Worm (Caenorhabditis elegans): Measurements from ENCODE around the gene spv-1.

Gene spv-1

DNA sequence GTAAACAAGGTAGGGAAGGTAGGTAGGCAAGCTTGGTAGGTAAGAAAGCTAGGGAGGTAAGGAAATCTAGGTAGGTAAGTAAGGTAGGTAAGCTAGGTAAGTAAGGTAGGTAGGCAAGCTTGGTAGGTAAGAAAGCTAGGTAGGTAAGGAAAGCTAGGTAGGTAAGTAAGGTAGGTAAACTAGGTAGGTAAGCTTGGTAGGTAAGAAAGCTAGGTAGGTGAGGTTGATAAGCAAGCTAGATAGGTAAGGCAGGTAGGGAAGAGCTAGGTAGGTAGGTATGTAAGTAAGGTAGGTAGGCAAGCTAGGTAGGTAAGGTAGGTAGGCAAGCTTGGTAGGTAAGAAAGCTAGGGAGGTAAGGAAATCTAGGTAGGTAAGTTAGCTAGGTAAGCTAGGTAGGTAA, 45.3 kb downstream of the spv-1 start:
- TF ChIP-seq sea-1 (GFP tag; conservative IDR thresholded peaks at IDR 0.05): 0 out of 2 replicates have a peak, but pooled peaks have one; percentile 43
- peak; percentile 64 for TF ChIP-seq tbx-11 (GFP tag; IDR thresholded peaks at IDR 0.05)

ce11 chrII:7880373-7880862, 48.1 kb downstream of the spv-1 start, which contains the start of gene perm-1:
TSS of gene perm-1 (plus strand) at chrII:7880812.
- TF ChIP-seq pes-1 (GFP tag; IDR thresholded peaks at IDR 0.05): no peak

DNA sequence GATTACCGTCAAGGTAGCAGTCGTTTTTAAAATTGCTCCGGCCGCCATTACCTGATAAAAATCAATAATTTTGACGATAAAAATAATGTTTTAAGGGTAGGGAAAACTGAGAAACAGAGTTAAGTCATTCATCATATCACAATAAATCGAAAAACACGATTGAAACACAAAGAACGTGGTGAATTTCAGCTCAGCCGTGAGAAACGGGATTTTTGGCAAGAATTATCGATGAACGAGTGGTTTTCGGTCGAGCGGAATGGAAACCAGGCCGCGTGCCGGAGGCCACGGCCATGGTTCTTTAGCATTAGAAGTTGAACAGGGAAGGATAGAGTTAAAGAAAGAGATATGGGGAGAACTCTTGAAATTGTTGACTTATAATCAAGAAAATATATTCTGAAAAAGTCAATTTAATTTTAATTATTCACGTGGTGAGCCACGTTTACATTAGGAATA, 49.2 kb downstream of the spv-1 start, which contains the start of the genes vha-4 and T01H3.5:
TSS of gene vha-4 (minus strand) at position 51 of the 453 bp plus-strand sequence.
TSS of gene T01H3.5 (plus strand) at position 351 of the 453 bp plus-strand sequence.
- TF ChIP-seq ets-7 (tag; optimal IDR thresholded peaks at IDR 0.05) (no peak), tra-4 (tag; optimal IDR thresholded peaks at IDR 0.05) (no peak), sea-1 (GFP tag; conservative IDR thresholded peaks at IDR 0.05) (no peak), F13C5.2 (tag; optimal IDR thresholded peaks at IDR 0.05) (no peak), B0310.2 (tag; optimal IDR thresholded peaks at IDR 0.05) (no peak), tbx-11 (GFP tag; IDR thresholded peaks at IDR 0.05) (no peak), hmg-4 (GFP tag; optimal IDR thresholded peaks at IDR 0.05) (no peak), pes-1 (GFP tag; IDR thresholded peaks at IDR 0.05) (no peak), scrt-1 (GFP tag; IDR thresholded peaks at IDR 0.05) (no peak), ceh-13 (GFP tag; optimal IDR thresholded peaks at IDR 0.05) (no peak), tbx-37 (GFP tag; conservative IDR thresholded peaks at IDR 0.05) (no peak), aly-1 (tag; optimal IDR thresholded peaks at IDR 0.05) (no peak), ama-1 (optimal IDR thresholded peaks at IDR 0.05) (no peak)

DNA sequence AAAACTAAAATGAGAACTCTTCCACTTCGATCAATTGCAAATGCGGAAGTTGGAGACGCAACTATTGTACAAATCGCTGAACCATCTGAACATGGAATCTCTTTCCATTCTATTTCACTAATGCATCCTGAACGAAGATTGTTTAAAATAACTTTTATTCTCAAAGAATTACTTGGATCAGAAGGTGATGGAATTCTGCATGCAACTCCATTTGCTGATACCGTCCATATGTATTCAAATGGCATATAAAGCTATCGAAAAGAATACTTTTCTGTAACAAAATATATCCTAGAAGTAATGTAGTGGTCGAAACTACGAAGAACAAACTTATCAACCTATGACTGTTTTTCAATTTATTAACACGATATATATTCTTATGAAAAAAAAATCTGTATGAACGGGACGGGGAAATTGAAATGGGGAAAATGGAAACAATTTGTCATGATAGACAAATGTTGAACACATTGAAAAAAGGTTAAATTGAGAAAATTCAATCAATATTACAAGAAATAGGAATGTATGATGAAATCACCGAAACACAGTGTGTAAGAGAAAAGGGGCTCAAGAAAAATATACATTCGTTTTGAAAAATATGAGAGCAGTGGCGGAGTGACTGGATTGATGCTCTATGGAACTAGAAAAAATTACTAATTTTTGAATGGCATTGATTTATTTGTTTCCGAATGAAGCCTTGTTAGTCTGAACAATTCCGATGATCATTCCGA, 50.6 kb downstream of the spv-1 start, which contains the start of gene T01H3.2:
TSS of gene T01H3.2 (minus strand) at position 251 of the 725 bp plus-strand sequence.
- TF ChIP-seq ama-1 (optimal IDR thresholded peaks at IDR 0.05) (no peak), B0310.2 (tag; optimal IDR thresholded peaks at IDR 0.05) (no peak), hnd-1 (tag; optimal IDR thresholded peaks at IDR 0.05) (no peak), ceh-36 (tag; optimal IDR thresholded peaks at IDR 0.05) (no peak), hmbx-1 (tag; optimal IDR thresholded peaks at IDR 0.05) (no peak), pes-1 (GFP tag; IDR thresholded peaks at IDR 0.05) (no peak), aly-1 (tag; optimal IDR thresholded peaks at IDR 0.05) (no peak), ets-7 (tag; optimal IDR thresholded peaks at IDR 0.05) (no peak), scrt-1 (GFP tag; IDR thresholded peaks at IDR 0.05) (no peak), hmg-4 (GFP tag; optimal IDR thresholded peaks at IDR 0.05) (no peak), ceh-13 (GFP tag; optimal IDR thresholded peaks at IDR 0.05) (no peak), F13C5.2 (tag; optimal IDR thresholded peaks at IDR 0.05) (no peak), flt-1 (GFP tag; IDR thresholded peaks at IDR 0.05) (no peak), tbx-11 (GFP tag; IDR thresholded peaks at IDR 0.05) (no peak), tra-4 (tag; optimal IDR thresholded peaks at IDR 0.05) (no peak), tbx-37 (GFP tag; conservative IDR thresholded peaks at IDR 0.05) (no peak), sea-1 (GFP tag; conservative IDR thresholded peaks at IDR 0.05) (no peak)

- no peak for TF ChIP-seq scrt-1 (GFP tag; IDR thresholded peaks at IDR 0.05)
- TF ChIP-seq tbx-11 (GFP tag; IDR thresholded peaks at IDR 0.05): no peak
- TF ChIP-seq hmbx-1 (tag; optimal IDR thresholded peaks at IDR 0.05): no peak
- no peak for TF ChIP-seq hnd-1 (tag; optimal IDR thresholded peaks at IDR 0.05)
- no peak for TF ChIP-seq aly-1 (tag; optimal IDR thresholded peaks at IDR 0.05)
- no peak for TF ChIP-seq ceh-13 (GFP tag; optimal IDR thresholded peaks at IDR 0.05)
- no peak for TF ChIP-seq F13C5.2 (tag; optimal IDR thresholded peaks at IDR 0.05)
- TF ChIP-seq ama-1 (optimal IDR thresholded peaks at IDR 0.05): no peak
- TF ChIP-seq sea-1 (GFP tag; conservative IDR thresholded peaks at IDR 0.05): no peak
- TF ChIP-seq tbx-37 (GFP tag; conservative IDR thresholded peaks at IDR 0.05): no peak
- no peak for TF ChIP-seq B0310.2 (tag; optimal IDR thresholded peaks at IDR 0.05)
- no peak for TF ChIP-seq flt-1 (GFP tag; IDR thresholded peaks at IDR 0.05)
- TF ChIP-seq tra-4 (tag; optimal IDR thresholded peaks at IDR 0.05): no peak
- no peak for TF ChIP-seq pes-1 (GFP tag; IDR thresholded peaks at IDR 0.05)
- no peak for TF ChIP-seq ceh-36 (tag; optimal IDR thresholded peaks at IDR 0.05)
- TF ChIP-seq hmg-4 (GFP tag; optimal IDR thresholded peaks at IDR 0.05): no peak
These were observed 54.6 kb downstream of the spv-1 start, which contains the start of gene T01H3.3 for ce11 chrII:7873843-7874372. TSS of gene T01H3.3 (minus strand) at chrII:7873893.

ce11 chrII:7870632-7871031, 57.9 kb downstream of the spv-1 start:
- no peak for TF ChIP-seq F13C5.2 (tag; optimal IDR thresholded peaks at IDR 0.05)
- TF ChIP-seq B0310.2 (tag; optimal IDR thresholded peaks at IDR 0.05): no peak
- no peak for TF ChIP-seq flt-1 (GFP tag; IDR thresholded peaks at IDR 0.05)
- TF ChIP-seq hmg-4 (GFP tag; optimal IDR thresholded peaks at IDR 0.05): no peak
- TF ChIP-seq hnd-1 (tag; optimal IDR thresholded peaks at IDR 0.05): no peak
- no peak for TF ChIP-seq ets-7 (tag; optimal IDR thresholded peaks at IDR 0.05)
- no peak for TF ChIP-seq tbx-11 (GFP tag; IDR thresholded peaks at IDR 0.05)
- TF ChIP-seq ama-1 (optimal IDR thresholded peaks at IDR 0.05): no peak
- no peak for TF ChIP-seq scrt-1 (GFP tag; IDR thresholded peaks at IDR 0.05)
- TF ChIP-seq ceh-36 (tag; optimal IDR thresholded peaks at IDR 0.05): no peak

DNA sequence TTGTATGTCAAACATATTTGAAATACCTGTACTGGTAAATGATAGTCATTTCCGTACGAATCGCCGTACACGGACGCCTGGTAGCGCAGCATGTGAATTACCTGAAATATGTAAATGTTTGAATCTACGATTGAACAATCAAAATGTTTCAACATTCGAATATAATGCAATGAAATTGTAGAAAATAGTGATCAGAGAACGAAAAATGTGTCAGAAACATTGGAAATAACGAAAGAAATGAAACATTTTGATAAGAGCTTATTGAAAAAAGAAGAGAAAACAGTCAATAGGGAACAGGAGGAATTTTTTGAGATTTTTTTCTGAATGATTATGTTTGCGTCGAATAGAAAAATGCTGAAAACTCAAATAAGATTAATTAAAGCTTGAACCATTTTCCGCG, 58.4 kb downstream of the spv-1 start, which contains the start of gene ztf-17:
TSS of gene ztf-17 (minus strand) at position 101 of the 400 bp plus-strand sequence.
- TF ChIP-seq ceh-36 (tag; optimal IDR thresholded peaks at IDR 0.05) (no peak), hmbx-1 (tag; optimal IDR thresholded peaks at IDR 0.05) (no peak), ets-7 (tag; optimal IDR thresholded peaks at IDR 0.05) (no peak), ama-1 (optimal IDR thresholded peaks at IDR 0.05) (no peak), F13C5.2 (tag; optimal IDR thresholded peaks at IDR 0.05) (no peak), hnd-1 (tag; optimal IDR thresholded peaks at IDR 0.05) (no peak), scrt-1 (GFP tag; IDR thresholded peaks at IDR 0.05) (no peak), pes-1 (GFP tag; IDR thresholded peaks at IDR 0.05) (no peak), B0310.2 (tag; optimal IDR thresholded peaks at IDR 0.05) (no peak), tra-4 (tag; optimal IDR thresholded peaks at IDR 0.05) (no peak), ceh-13 (GFP tag; optimal IDR thresholded peaks at IDR 0.05) (no peak), tbx-37 (GFP tag; conservative IDR thresholded peaks at IDR 0.05) (no peak), hmg-4 (GFP tag; optimal IDR thresholded peaks at IDR 0.05) (no peak), sea-1 (GFP tag; conservative IDR thresholded peaks at IDR 0.05) (no peak), aly-1 (tag; optimal IDR thresholded peaks at IDR 0.05) (no peak), tbx-11 (GFP tag; IDR thresholded peaks at IDR 0.05) (no peak), flt-1 (GFP tag; IDR thresholded peaks at IDR 0.05) (no peak)

Data from whole organism, early embryonic.